Fruit fly (Drosophila melanogaster) whole organism: Measurements from ENCODE around the gene PH4alphaEFB.

Experiments
- CG8478 ChIP-seq: fragments of >200 bp; optimal IDR thresholded peaks from 2 replicates; lab custom pipeline; 2018; ENCODE audit warnings: inconsistent platforms
- Dll ChIP-seq: fragments of >200 bp; optimal IDR thresholded peaks from 2 replicates; lab custom pipeline; 2017
- EcR ChIP-seq, 2 experiments: fragments of >200 bp; optimal IDR thresholded peaks; 2 replicates each; lab custom pipeline; 2017; ENCODE audit warnings: missing biosample characterization in 2 of 2, missing genetic modification characterization in 2 of 2, missing genetic modification reagents in 2 of 2
- pan ChIP-seq: fragments of >200 bp; optimal IDR thresholded peaks from 2 replicates; lab custom pipeline; 2017
- psq ChIP-seq: fragments of >200 bp; optimal IDR thresholded peaks from 2 replicates; lab custom pipeline; 2017
- usp ChIP-seq: fragments of >200 bp; optimal IDR thresholded peaks from 2 replicates; lab custom pipeline; 2017; ENCODE audit warnings: missing biosample characterization, missing genetic modification characterization, mixed read lengths

Gene PH4alphaEFB

dm6 chr3R:30528692-30529305 lies 62.9 kb downstream of the PH4alphaEFB start:
- TF ChIP-seq pan (lab: Kevin White, UChicago) (no peak), psq (lab: Kevin White, UChicago) (no peak), EcR (GFP tag; optimal IDR thresholded peaks at IDR 0.05; lab: Kevin White, UChicago) (no peak), Dll (lab: Kevin White, UChicago) (no peak), usp (GFP tag; lab: Kevin White, UChicago) (no peak), CG8478 (lab: Kevin White, UChicago) (no peak)

- no peak for TF ChIP-seq psq (lab: Kevin White, UChicago)
- TF ChIP-seq EcR (GFP tag; optimal IDR thresholded peaks at IDR 0.05; lab: Kevin White, UChicago), result no peak
- no peak for TF ChIP-seq CG8478 (lab: Kevin White, UChicago)
- TF ChIP-seq Dll (lab: Kevin White, UChicago), result no peak
- TF ChIP-seq usp (GFP tag; lab: Kevin White, UChicago), result no peak
- TF ChIP-seq pan (lab: Kevin White, UChicago), result no peak
These were observed 63.7 kb downstream of the PH4alphaEFB start for dm6 chr3R:30529570-30529969.

- TF ChIP-seq Dll (lab: Kevin White, UChicago) (no peak), pan (lab: Kevin White, UChicago) (no peak), CG8478 (lab: Kevin White, UChicago) (no peak), usp (GFP tag; lab: Kevin White, UChicago) (no peak), EcR (GFP tag; optimal IDR thresholded peaks at IDR 0.05; lab: Kevin White, UChicago) (no peak)
These were observed 65.4 kb downstream of the PH4alphaEFB start for dm6 chr3R:30531129-30531708.

- TF ChIP-seq CG8478 (lab: Kevin White, UChicago) (no peak), Dll (lab: Kevin White, UChicago) (peak; percentile 82)
These were observed 66.3 kb downstream of the PH4alphaEFB start, which contains the start of gene tmod for dm6 chr3R:30531989-30532653. tmod (plus strand) TSS chr3R:30532607.

dm6 chr3R:30534444-30534843 lies 68.6 kb downstream of the PH4alphaEFB start:
- no peak for TF ChIP-seq EcR (GFP tag; optimal IDR thresholded peaks at IDR 0.05; lab: Kevin White, UChicago)
- TF ChIP-seq CG8478 (lab: Kevin White, UChicago), result no peak
- no peak for TF ChIP-seq Dll (lab: Kevin White, UChicago)
